Fruit fly (Drosophila melanogaster): ENCODE data around the gene Lkb1.

Gene Lkb1

dm6 chr3R:13676137-13677086 lies at the start of gene Lkb1, which contains the start of gene CG9588:
Lkb1 (plus strand) TSS chr3R:13676549.
CG9588 (minus strand) TSS chr3R:13676681.
- TF ChIP-seq CG8478 (optimal IDR thresholded peaks at IDR 0.05), result no peak
- TF ChIP-seq CTCF (optimal IDR thresholded peaks at IDR 0.05), result peak; percentile 17 to 31

- TF ChIP-seq CTCF (optimal IDR thresholded peaks at IDR 0.05), result no peak
- TF ChIP-seq CG8478 (optimal IDR thresholded peaks at IDR 0.05), result no peak
Observed at dm6 chr3R:13631642-13632041, 44.7 kb upstream of the Lkb1 start, which contains the start of gene CG10841. CG10841 (plus strand) TSS chr3R:13631942.

- no peak for TF ChIP-seq CTCF (optimal IDR thresholded peaks at IDR 0.05)
Observed at dm6 chr3R:13644778-13645660, 31.3 kb upstream of the Lkb1 start.

dm6 chr3R:13645874-13646370 lies 30.4 kb upstream of the Lkb1 start, which contains the start of gene sqd:
sqd (minus strand) TSS chr3R:13646304.
- TF ChIP-seq CTCF (optimal IDR thresholded peaks at IDR 0.05) (no peak), CG8478 (optimal IDR thresholded peaks at IDR 0.05) (no peak)

- no peak for TF ChIP-seq CG8478 (optimal IDR thresholded peaks at IDR 0.05)
- no peak for TF ChIP-seq CTCF (optimal IDR thresholded peaks at IDR 0.05)
Observed at dm6 chr3R:13646729-13647633, 29.4 kb upstream of the Lkb1 start, which contains the start of gene rin. rin (plus strand) TSS chr3R:13647004.

dm6 chr3R:13647734-13648541 lies 28.4 kb upstream of the Lkb1 start:
- no peak for TF ChIP-seq CTCF (optimal IDR thresholded peaks at IDR 0.05)
- TF ChIP-seq CG8478 (optimal IDR thresholded peaks at IDR 0.05), result no peak

dm6 chr3R:13656294-13656693 lies 20.1 kb upstream of the Lkb1 start, which contains the start of gene Rbp4:
Rbp4 (minus strand) TSS chr3R:13656394.
- TF ChIP-seq CG8478 (optimal IDR thresholded peaks at IDR 0.05), result no peak
- TF ChIP-seq CTCF (optimal IDR thresholded peaks at IDR 0.05), result no peak

- TF ChIP-seq CTCF (optimal IDR thresholded peaks at IDR 0.05) (no peak), CG8478 (optimal IDR thresholded peaks at IDR 0.05) (no peak)
Observed at dm6 chr3R:13659865-13660738, 16.2 kb upstream of the Lkb1 start, which contains the start of gene Hrb87F. Hrb87F (minus strand) TSS chr3R:13660531.

dm6 chr3R:13660924-13661659 lies 15.3 kb upstream of the Lkb1 start, which contains the start of gene B52:
B52 (plus strand) TSS chr3R:13661311.
- TF ChIP-seq CG8478 (optimal IDR thresholded peaks at IDR 0.05), result no peak
- TF ChIP-seq CTCF (optimal IDR thresholded peaks at IDR 0.05), result peak in 1 of 2 experiments; percentile 11

dm6 chr3R:13662149-13662548 lies 14.2 kb upstream of the Lkb1 start:
- TF ChIP-seq CG8478 (optimal IDR thresholded peaks at IDR 0.05), result no peak
- no peak for TF ChIP-seq CTCF (optimal IDR thresholded peaks at IDR 0.05)

dm6 chr3R:13665992-13666391 lies 10.4 kb upstream of the Lkb1 start:
- TF ChIP-seq CTCF (optimal IDR thresholded peaks at IDR 0.05) (no peak), CG8478 (optimal IDR thresholded peaks at IDR 0.05) (no peak)
